Worm (Caenorhabditis elegans): ENCODE results near the gene F55G7.3.

DNA sequence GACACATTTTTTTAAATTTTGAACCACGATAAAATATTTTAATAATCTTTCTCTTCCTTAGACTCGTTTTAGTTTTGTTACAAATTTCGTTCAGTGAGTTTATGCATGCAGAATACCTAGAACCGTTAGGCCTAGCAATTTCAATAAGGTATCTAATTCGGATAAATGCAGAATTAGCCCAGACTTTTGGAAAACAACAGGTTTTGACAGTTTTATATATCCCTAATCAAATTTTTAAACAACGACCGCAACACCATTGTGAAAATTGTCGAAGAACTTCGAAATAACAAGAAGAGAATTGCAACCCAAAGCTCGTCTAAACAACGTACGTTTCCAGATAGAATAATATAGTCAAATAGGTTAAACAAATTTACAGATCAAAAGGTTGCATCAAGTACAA lies 23.9 kb downstream of the F55G7.3 start, which contains the start of gene Y62H9A.16:
- TF ChIP-seq W03F9.2 (tag; optimal IDR thresholded peaks at IDR 0.05) (no peak), him-1 (tag; optimal IDR thresholded peaks at IDR 0.05) (no peak)
